Worm (Caenorhabditis elegans) whole organism, L3 larva: Measurements from ENCODE around the gene F41C3.8.

Experiments used
- R02D3.7 ChIP-seq: fragments of 150-350 bp; optimal IDR thresholded peaks from 2 replicates; lab custom pipeline; 2014; ENCODE audit warnings: missing biosample characterization, missing genetic modification characterization
- ZK546.5 ChIP-seq: sonication (generic microtip); optimal IDR thresholded peaks from 2 replicates; lab custom pipeline; 2017; ENCODE audit warnings: missing biosample characterization, missing genetic modification characterization
- aly-2 ChIP-seq: fragments of 150-350 bp; optimal IDR thresholded peaks from 2 replicates; lab custom pipeline; 2014; ENCODE audit warnings: missing biosample characterization, missing genetic modification characterization
- ama-1 ChIP-seq: fragments of 150-350 bp; optimal IDR thresholded peaks from 2 replicates; lab custom pipeline; 2018
- ceh-28 ChIP-seq: fragments of 150-350 bp; optimal IDR thresholded peaks from 2 replicates; lab custom pipeline; 2014; ENCODE audit warnings: missing biosample characterization, missing genetic modification reagents, missing genetic modification characterization
- ceh-82 ChIP-seq: fragments of 150-350 bp; optimal IDR thresholded peaks from 2 replicates; lab custom pipeline; 2014; ENCODE audit warnings: missing biosample characterization, missing genetic modification characterization
- ceh-9 ChIP-seq: sonication (generic microtip); optimal IDR thresholded peaks from 2 replicates; lab custom pipeline; 2018; ENCODE audit warnings: missing biosample characterization, missing genetic modification characterization
- egl-27 ChIP-seq: sonication (generic microtip); optimal IDR thresholded peaks from 4 replicates; lab custom pipeline; 2017; ENCODE audit warnings: missing biosample characterization, missing genetic modification reagents, missing genetic modification characterization
- egl-5 ChIP-seq: fragments of 150-350 bp; optimal IDR thresholded peaks from 2 replicates; lab custom pipeline; 2017; ENCODE audit warnings: missing biosample characterization, missing genetic modification reagents, missing genetic modification characterization, inconsistent platforms
- elt-1 ChIP-seq: fragments of 150-350 bp; optimal IDR thresholded peaks from 2 replicates; lab custom pipeline; 2014; ENCODE audit warnings: missing biosample characterization, missing genetic modification characterization
- elt-2 ChIP-seq: sonication (generic microtip); optimal IDR thresholded peaks from 2 replicates; lab custom pipeline; 2016; ENCODE audit warnings: missing genetic modification reagents, mild to moderate bottlenecking, missing genetic modification characterization, missing compliant biosample characterization
- elt-3 ChIP-seq, 3 experiments: fragments of 150-350 bp in 1 of 3; sonication (generic microtip) in 2 of 3; optimal IDR thresholded peaks; 2 replicates in 2 of 3; 4 replicates in 1 of 3; lab custom pipeline; 2014 to 2017; ENCODE audit warnings: missing biosample characterization in 3 of 3, missing genetic modification characterization in 3 of 3
- fkh-10 ChIP-seq: sonication (generic microtip); optimal IDR thresholded peaks from 2 replicates; lab custom pipeline; 2017; ENCODE audit warnings: missing biosample characterization, missing genetic modification reagents, missing genetic modification characterization
- fkh-2 ChIP-seq: fragments of 150-350 bp; optimal IDR thresholded peaks from 2 replicates; lab custom pipeline; 2014; ENCODE audit warnings: missing biosample characterization, missing genetic modification reagents, missing genetic modification characterization
- hmg-11 ChIP-seq: sonication (generic microtip); optimal IDR thresholded peaks from 2 replicates; lab custom pipeline; 2016; ENCODE audit warnings: missing genetic modification characterization, missing compliant biosample characterization
- lin-15B ChIP-seq: fragments of 150-350 bp; optimal IDR thresholded peaks from 2 replicates; lab custom pipeline; 2014; ENCODE audit warnings: missing biosample characterization, missing genetic modification characterization
- lin-39 ChIP-seq: fragments of 150-350 bp; optimal IDR thresholded peaks from 2 replicates; lab custom pipeline; 2018; ENCODE audit warnings: missing biosample characterization, missing genetic modification reagents, missing genetic modification characterization
- lsy-12 ChIP-seq: sonication (generic microtip); optimal IDR thresholded peaks from 2 replicates; lab custom pipeline; 2016; ENCODE audit warnings: mild to moderate bottlenecking, missing genetic modification characterization, missing compliant biosample characterization
- mdl-1 ChIP-seq: fragments of 150-350 bp; optimal IDR thresholded peaks from 2 replicates; lab custom pipeline; 2014; ENCODE audit warnings: missing biosample characterization, missing genetic modification characterization
- mml-1 ChIP-seq: fragments of 150-350 bp; sonication (generic microtip); optimal IDR thresholded peaks from 3 replicates; lab custom pipeline; 2014; ENCODE audit warnings: missing biosample characterization, missing genetic modification characterization
- nfya-1 ChIP-seq: sonication (generic microtip); optimal IDR thresholded peaks from 2 replicates; lab custom pipeline; 2017; ENCODE audit warnings: missing genetic modification characterization, mild to moderate bottlenecking, missing compliant biosample characterization, antibody characterized with exemption, moderate library complexity; ENCODE audit not compliant: insufficient read depth
- nhr-11 ChIP-seq: fragments of 150-350 bp; optimal IDR thresholded peaks from 2 replicates; lab custom pipeline; 2014; ENCODE audit warnings: missing biosample characterization, missing genetic modification characterization
- nhr-12 ChIP-seq: fragments of 150-350 bp; optimal IDR thresholded peaks from 2 replicates; lab custom pipeline; 2014; ENCODE audit warnings: missing biosample characterization, missing genetic modification characterization
- nhr-23 ChIP-seq: fragments of 150-350 bp; optimal IDR thresholded peaks from 2 replicates; lab custom pipeline; 2014; ENCODE audit warnings: missing biosample characterization, missing genetic modification reagents, missing genetic modification characterization
- nhr-237 ChIP-seq: fragments of 150-350 bp; optimal IDR thresholded peaks from 2 replicates; lab custom pipeline; 2014; ENCODE audit warnings: missing biosample characterization, missing genetic modification characterization
- nhr-25 ChIP-seq: sonication (generic microtip); optimal IDR thresholded peaks from 2 replicates; lab custom pipeline; 2017; ENCODE audit warnings: missing biosample characterization, missing genetic modification characterization
- nhr-43 ChIP-seq: sonication (generic microtip); optimal IDR thresholded peaks from 2 replicates; lab custom pipeline; 2016; ENCODE audit warnings: mild to moderate bottlenecking, missing genetic modification characterization, missing compliant biosample characterization; ENCODE audit not compliant: poor library complexity, severe bottlenecking
- nhr-67 ChIP-seq: fragments of 150-350 bp; optimal IDR thresholded peaks from 2 replicates; lab custom pipeline; 2014; ENCODE audit warnings: missing biosample characterization, missing genetic modification characterization
- nhr-76 ChIP-seq: fragments of 150-350 bp; sonication (generic microtip); optimal IDR thresholded peaks from 5 replicates; lab custom pipeline; 2014; ENCODE audit warnings: missing biosample characterization, missing genetic modification characterization
- nhr-77 ChIP-seq: fragments of 150-350 bp; optimal IDR thresholded peaks from 2 replicates; lab custom pipeline; 2014; ENCODE audit warnings: missing biosample characterization, missing genetic modification characterization
- pha-4 ChIP-seq: fragments of 150-350 bp; optimal IDR thresholded peaks from 2 replicates; lab custom pipeline; 2014; ENCODE audit warnings: missing biosample characterization, missing genetic modification reagents, missing genetic modification characterization
- pqm-1 ChIP-seq: fragments of 150-350 bp; optimal IDR thresholded peaks from 2 replicates; lab custom pipeline; 2017; ENCODE audit warnings: missing biosample characterization, missing genetic modification characterization, inconsistent platforms
- sea-2 ChIP-seq: fragments of 150-350 bp; sonication (generic microtip); optimal IDR thresholded peaks from 4 replicates; lab custom pipeline; 2014; ENCODE audit warnings: missing biosample characterization, missing genetic modification reagents, missing genetic modification characterization
- skn-1 ChIP-seq: fragments of 150-350 bp; optimal IDR thresholded peaks from 2 replicates; lab custom pipeline; 2014; ENCODE audit warnings: missing biosample characterization, missing genetic modification characterization
- snpc-4 ChIP-seq: fragments of 150-350 bp; optimal IDR thresholded peaks from 2 replicates; lab custom pipeline; 2014; ENCODE audit warnings: missing biosample characterization, missing genetic modification characterization
- tbx-2 ChIP-seq: sonication (generic microtip); optimal IDR thresholded peaks from 2 replicates; lab custom pipeline; 2016; ENCODE audit warnings: mild to moderate bottlenecking, missing genetic modification characterization, missing compliant biosample characterization
- unc-39 ChIP-seq: sonication (generic microtip); optimal IDR thresholded peaks from 4 replicates; lab custom pipeline; 2017; ENCODE audit warnings: missing biosample characterization, missing genetic modification characterization
- unc-62 ChIP-seq: fragments of 150-350 bp; sonication (generic microtip); optimal IDR thresholded peaks from 4 replicates; lab custom pipeline; 2014; ENCODE audit warnings: missing biosample characterization, missing genetic modification reagents, missing genetic modification characterization
- zag-1 ChIP-seq: fragments of 150-350 bp; optimal IDR thresholded peaks from 2 replicates; lab custom pipeline; 2014; ENCODE audit warnings: missing biosample characterization, missing genetic modification characterization
- ztf-11 ChIP-seq: fragments of 150-350 bp; optimal IDR thresholded peaks from 2 replicates; lab custom pipeline; 2014; ENCODE audit warnings: missing biosample characterization, missing genetic modification characterization
- ztf-4 ChIP-seq: fragments of 150-350 bp; optimal IDR thresholded peaks from 2 replicates; lab custom pipeline; 2014; ENCODE audit warnings: missing biosample characterization, missing genetic modification characterization

The F41C3.8 gene

DNA sequence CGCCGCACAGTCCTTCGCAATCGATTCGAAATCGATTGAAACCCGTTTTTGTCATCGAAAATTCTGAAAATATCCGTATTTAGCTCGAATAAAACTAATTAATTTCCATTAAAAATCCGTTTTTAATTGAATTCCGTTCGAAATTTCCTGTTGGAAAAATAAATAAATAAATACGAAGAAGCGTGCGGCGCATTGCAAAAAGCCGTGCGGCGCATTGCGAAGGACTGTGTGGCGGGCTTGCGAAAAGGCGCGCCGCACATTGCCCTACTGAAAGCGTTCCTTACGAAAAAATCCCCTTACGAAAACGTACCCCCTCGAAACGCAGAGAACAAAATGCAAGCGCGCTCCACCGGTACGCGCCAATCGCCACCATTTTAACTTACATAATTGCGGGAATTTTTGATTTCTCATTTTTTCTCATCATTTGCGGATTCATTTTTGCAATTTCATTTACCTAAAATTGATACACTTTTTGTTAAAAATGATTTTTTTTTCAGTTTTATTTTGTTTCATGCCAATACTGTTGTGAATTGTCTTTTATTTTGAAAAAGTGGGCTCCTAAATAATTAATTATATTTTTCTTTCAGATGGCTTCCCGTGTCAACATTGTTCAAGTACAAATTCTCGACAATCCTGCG, 14.2 kb upstream of the F41C3.8 start, which contains the start of gene unc-85:
Gene unc-85 (plus strand): TSS at position 588 of the 638 bp plus-strand sequence.
- peak; percentile 32 for TF ChIP-seq tbx-2 (tag; lab: Kevin White, UChicago)
- TF ChIP-seq nfya-1 (tag; lab: Kevin White, UChicago): peak; percentile 78
- peak; percentile 21 for TF ChIP-seq nhr-23 (tag; lab: Kevin White, UChicago)
- peak; percentile 63 for TF ChIP-seq ceh-28 (tag; lab: Kevin White, UChicago)
- peak; percentile 45 for TF ChIP-seq nhr-25
- peak; percentile 46 for TF ChIP-seq nhr-43
- peak; percentile 33 for TF ChIP-seq snpc-4 (tag; lab: Kevin White, UChicago)
- peak; percentile 80 for TF ChIP-seq lin-15B (tag; lab: Kevin White, UChicago)
- peak; percentile 48 for TF ChIP-seq hmg-11 (tag; lab: Kevin White, UChicago)
- peak; percentile 67 for TF ChIP-seq elt-2 (tag; lab: Kevin White, UChicago)
- peak; percentile 24 for TF ChIP-seq lin-39 (tag; lab: Kevin White, UChicago)
- TF ChIP-seq R02D3.7: peak; percentile 62
- peak; percentile 51 for TF ChIP-seq pha-4 (tag; lab: Kevin White, UChicago)
- peak; percentile 94 for TF ChIP-seq lsy-12

DNA sequence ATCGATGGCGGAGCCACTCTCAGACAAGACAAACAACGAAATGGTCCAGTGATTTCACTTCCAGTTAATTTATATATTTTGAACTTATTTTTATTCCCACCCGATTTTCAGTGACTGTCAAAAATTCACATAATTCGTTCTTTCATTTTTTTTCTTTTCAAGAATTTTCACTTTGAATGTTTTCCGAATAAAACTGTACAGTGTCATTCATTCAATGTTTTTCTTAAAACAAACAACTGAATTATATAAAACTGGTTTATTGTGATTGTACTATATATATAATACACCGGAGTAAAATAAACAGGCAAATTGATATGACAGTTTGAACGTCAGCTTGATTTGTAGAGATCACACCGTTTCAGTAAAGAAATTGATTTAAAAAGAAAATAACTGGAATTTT, 12.8 kb upstream of the F41C3.8 start:
- TF ChIP-seq zag-1 (tag; lab: Kevin White, UChicago) (no peak), elt-2 (tag; lab: Kevin White, UChicago) (no peak), nhr-77 (tag; lab: Kevin White, UChicago) (no peak), ztf-4 (tag; lab: Kevin White, UChicago) (no peak), unc-39 (tag; lab: Kevin White, UChicago) (no peak), lin-15B (tag; lab: Kevin White, UChicago) (no peak), nhr-76 (no peak), egl-27 (no peak), hmg-11 (tag; lab: Kevin White, UChicago) (no peak), nhr-43 (no peak)

DNA sequence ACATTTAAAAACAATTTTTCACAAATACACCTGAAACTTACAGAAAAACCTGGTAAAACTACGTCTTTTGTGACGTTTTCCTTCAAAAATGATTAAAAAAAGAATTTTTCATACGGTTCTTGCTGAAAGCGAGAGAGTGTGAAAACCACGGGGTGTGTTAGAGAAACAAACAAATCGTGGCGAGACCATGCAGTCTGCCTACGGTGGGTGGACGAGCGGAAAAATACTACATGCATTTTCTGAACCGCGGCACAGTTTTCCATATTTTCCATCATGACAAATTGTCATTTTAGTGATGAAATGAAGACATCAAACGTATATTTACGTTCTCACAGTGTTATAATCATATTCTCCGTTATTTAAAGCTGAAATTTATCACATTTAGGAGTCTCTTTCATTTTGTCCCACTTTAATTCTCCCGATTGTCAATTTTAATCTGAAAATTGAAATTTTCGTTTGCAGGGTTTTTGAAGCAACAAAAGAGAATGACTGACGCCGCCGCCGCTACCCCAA, 9.4 kb upstream of the F41C3.8 start, which contains the start of the genes F10G7.9 and tsn-1:
Gene F10G7.9 (minus strand): TSS at position 127 of the 513 bp plus-strand sequence.
Gene tsn-1 (plus strand): TSS at position 463 of the 513 bp plus-strand sequence.
- TF ChIP-seq skn-1 (peak; percentile 75), R02D3.7 (no peak), elt-2 (tag; lab: Kevin White, UChicago) (peak; percentile 68), lin-15B (tag; lab: Kevin White, UChicago) (peak; percentile 82), ceh-9 (tag; lab: Kevin White, UChicago) (no peak), aly-2 (tag; lab: Kevin White, UChicago) (no peak), nhr-25 (peak; percentile 81), unc-39 (tag; lab: Kevin White, UChicago) (no peak), nhr-11 (tag; lab: Kevin White, UChicago) (no peak), lsy-12 (peak; percentile 83), nhr-12 (tag; lab: Kevin White, UChicago) (no peak), nfya-1 (tag; lab: Kevin White, UChicago) (peak; percentile 92), unc-62 (GFP tag; lab: Kevin White, UChicago) (no peak), pqm-1 (tag; lab: Kevin White, UChicago) (peak; percentile 48), fkh-2 (tag; lab: Kevin White, UChicago) (no peak), zag-1 (tag; lab: Kevin White, UChicago) (no peak), ZK546.5 (tag; lab: Kevin White, UChicago) (no peak), elt-1 (no peak), ztf-11 (tag; lab: Kevin White, UChicago) (no peak), nhr-76 (no peak), ceh-28 (tag; lab: Kevin White, UChicago) (peak; percentile 36), fkh-10 (GFP tag; lab: Kevin White, UChicago) (no peak), elt-3 (tag; optimal IDR thresholded peaks at IDR 0.05; lab: Kevin White, UChicago) (no peak), nhr-43 (peak; percentile 29), snpc-4 (tag; lab: Kevin White, UChicago) (no peak), mdl-1 (tag; lab: Kevin White, UChicago) (no peak), pha-4 (tag; lab: Kevin White, UChicago) (peak; percentile 77), nhr-23 (tag; lab: Kevin White, UChicago) (peak; percentile 63), mml-1 (tag; lab: Kevin White, UChicago) (no peak), lin-39 (tag; lab: Kevin White, UChicago) (no peak), nhr-237 (tag; lab: Kevin White, UChicago) (no peak), egl-27 (no peak), sea-2 (GFP tag; lab: Kevin White, UChicago) (no peak), hmg-11 (tag; lab: Kevin White, UChicago) (peak; percentile 61), egl-5 (no peak), tbx-2 (tag; lab: Kevin White, UChicago) (no peak), ceh-82 (no peak), nhr-77 (tag; lab: Kevin White, UChicago) (no peak), ama-1 (lab: Kevin White, UChicago) (no peak), nhr-67 (no peak)
- TF ChIP-seq, all 47 proteins: peak for 12
